Worm (Caenorhabditis elegans): ENCODE data around the gene gln-6.

DNA sequence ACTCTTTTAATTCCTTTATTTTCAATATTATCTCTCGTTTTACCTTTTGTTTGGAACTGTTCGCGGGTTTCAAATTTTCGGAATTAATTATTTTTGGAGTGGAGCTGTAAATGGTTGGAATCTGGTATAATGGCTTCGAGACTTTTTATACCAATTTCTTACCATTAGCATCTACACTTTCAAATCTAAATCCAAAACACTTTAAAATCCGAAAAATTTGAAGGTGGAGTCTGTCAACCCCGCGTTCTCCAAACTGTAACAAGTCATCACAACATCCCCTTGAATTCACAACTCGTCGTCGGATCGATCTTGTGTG, 16.7 kb upstream of the gln-6 start, which contains the start of gene nhr-97:
- no peak for TF ChIP-seq daf-19 (GFP tag; conservative IDR thresholded peaks at IDR 0.05)
- no peak for TF ChIP-seq aha-1 (tag)
- no peak for TF ChIP-seq nhr-76 (tag; optimal IDR thresholded peaks at IDR 0.05)
- TF ChIP-seq lin-13 (GFP tag; optimal IDR thresholded peaks at IDR 0.05) = no peak
- no peak for TF ChIP-seq lin-39 (tag; optimal IDR thresholded peaks at IDR 0.05)
- TF ChIP-seq pha-4 (GFP tag; IDR thresholded peaks at IDR 0.05) = no peak
- TF ChIP-seq pha-4 (tag; optimal IDR thresholded peaks at IDR 0.05) = no peak
- TF ChIP-seq nhr-42 (GFP tag; IDR thresholded peaks at IDR 0.05) = no peak
- no peak for TF ChIP-seq snpc-4 (tag; optimal IDR thresholded peaks at IDR 0.05)

Measured in whole organism, L4 larva.